Worm (Caenorhabditis elegans) whole organism, midembryonic: ENCODE measurements around the gene aqp-2.
A peak's percentile ranks its signal among the peaks of the same experiment; 100 is the strongest.

ENCODE experiments used
- T22C8.4 ChIP-seq: fragments of 200-800 bp; sonication (Bioruptor generic); IDR thresholded peaks from 2 replicates; pipeline ENCODE4 v1.3.6; 2022; ENCODE audit warnings: missing genetic modification characterization, missing compliant biosample characterization
- cog-1 ChIP-seq: sonication (generic microtip); optimal IDR thresholded peaks from 2 replicates; lab custom pipeline; 2016; ENCODE audit warnings: missing genetic modification characterization, missing compliant biosample characterization
- flt-1 ChIP-seq: fragments of 200-800 bp; sonication (Bioruptor generic); IDR thresholded peaks from 2 replicates; pipeline ENCODE4 v1.3.6; 2022; ENCODE audit warnings: missing genetic modification characterization, missing compliant biosample characterization
- klf-2 ChIP-seq: fragments of 200-800 bp; sonication (Bioruptor generic); conservative IDR thresholded peaks from 2 replicates; pipeline ENCODE4 v1.3.6; 2022; ENCODE audit warnings: missing genetic modification reagents, missing genetic modification characterization, missing compliant biosample characterization
- med-1 ChIP-seq: sonication (generic microtip); optimal IDR thresholded peaks from 2 replicates; lab custom pipeline; 2017; ENCODE audit warnings: missing genetic modification characterization, mild to moderate bottlenecking, missing compliant biosample characterization, antibody characterized with exemption, missing genetic modification reagents; ENCODE audit not compliant: insufficient read depth
- ref-1 ChIP-seq: fragments of 200-800 bp; sonication (Bioruptor generic); conservative IDR thresholded peaks from 2 replicates; pipeline ENCODE4 v1.3.6; 2022; ENCODE audit warnings: missing genetic modification reagents, missing genetic modification characterization, missing compliant biosample characterization
- tab-1 ChIP-seq: fragments of 200-800 bp; sonication (Bioruptor generic); IDR thresholded peaks from 2 replicates; pipeline ENCODE4 v1.3.6; 2022; ENCODE audit warnings: missing genetic modification characterization, missing compliant biosample characterization
- ztf-23 ChIP-seq: fragments of 200-800 bp; sonication (Bioruptor generic); IDR thresholded peaks from 2 replicates; pipeline ENCODE4 v1.3.6; 2022; ENCODE audit warnings: missing genetic modification reagents, missing genetic modification characterization, missing compliant biosample characterization
- ztf-29 ChIP-seq: fragments of 200-800 bp; sonication (Bioruptor generic); IDR thresholded peaks from 2 replicates; pipeline ENCODE4 v1.3.6; 2022; ENCODE audit warnings: missing genetic modification reagents, missing genetic modification characterization, missing compliant biosample characterization

Gene aqp-2

ce11 chrII:9295678-9296077, 33.9 kb upstream of the aqp-2 start, which contains the start of gene C01G6.9:
Gene C01G6.9 (minus strand): TSS chrII:9295818.
- TF ChIP-seq med-1 (GFP tag; lab: Kevin White, UChicago) (no peak), T22C8.4 (GFP tag; lab: Robert Waterston, UW) (no peak)

ce11 chrII:9291632-9292031, 29.9 kb upstream of the aqp-2 start, which contains the start of gene acs-7:
Gene acs-7 (plus strand): TSS chrII:9292017.
- TF ChIP-seq ztf-29 (GFP tag; lab: Robert Waterston, UW): no peak
- no peak for TF ChIP-seq flt-1
- no peak for TF ChIP-seq tab-1 (GFP tag; lab: Robert Waterston, UW)
- TF ChIP-seq T22C8.4 (GFP tag; lab: Robert Waterston, UW): no peak
- TF ChIP-seq ref-1 (GFP tag; lab: Robert Waterston, UW): no peak
- TF ChIP-seq ztf-23 (GFP tag; lab: Robert Waterston, UW): no peak
- TF ChIP-seq klf-2: no peak
- TF ChIP-seq med-1 (GFP tag; lab: Kevin White, UChicago): no peak
- TF ChIP-seq cog-1: no peak

ce11 chrII:9289127-9289526, 27.3 kb upstream of the aqp-2 start:
- no peak for TF ChIP-seq med-1 (GFP tag; lab: Kevin White, UChicago)
- TF ChIP-seq ztf-23 (GFP tag; lab: Robert Waterston, UW): no peak
- no peak for TF ChIP-seq tab-1 (GFP tag; lab: Robert Waterston, UW)
- TF ChIP-seq cog-1: no peak
- TF ChIP-seq T22C8.4 (GFP tag; lab: Robert Waterston, UW): no peak
- TF ChIP-seq ref-1 (GFP tag; lab: Robert Waterston, UW): no peak
- TF ChIP-seq ztf-29 (GFP tag; lab: Robert Waterston, UW): no peak
- TF ChIP-seq klf-2: no peak
- no peak for TF ChIP-seq flt-1

- TF ChIP-seq ztf-23 (GFP tag; lab: Robert Waterston, UW): no peak
- TF ChIP-seq flt-1: peak; percentile 29; the same call in 1 of the 2 replicates
These were observed 23.6 kb upstream of the aqp-2 start, which contains the start of gene mtrr-1 for ce11 chrII:9285171-9286025. Gene mtrr-1 (plus strand): TSS chrII:9285975.

ce11 chrII:9284358-9285170, 22.8 kb upstream of the aqp-2 start:
- TF ChIP-seq ztf-23 (GFP tag; lab: Robert Waterston, UW): no peak
- no peak for TF ChIP-seq ref-1 (GFP tag; lab: Robert Waterston, UW)
- no peak for TF ChIP-seq ztf-29 (GFP tag; lab: Robert Waterston, UW)
- TF ChIP-seq tab-1 (GFP tag; lab: Robert Waterston, UW): no peak
- TF ChIP-seq cog-1: no peak
- no peak for TF ChIP-seq T22C8.4 (GFP tag; lab: Robert Waterston, UW)
- no peak for TF ChIP-seq med-1 (GFP tag; lab: Kevin White, UChicago)
- TF ChIP-seq flt-1: no peak
- no peak for TF ChIP-seq klf-2

ce11 chrII:9283668-9284357, 22.0 kb upstream of the aqp-2 start:
- TF ChIP-seq flt-1 (no peak), tab-1 (GFP tag; lab: Robert Waterston, UW) (no peak), ref-1 (GFP tag; lab: Robert Waterston, UW) (no peak), klf-2 (no peak), ztf-29 (GFP tag; lab: Robert Waterston, UW) (no peak), T22C8.4 (GFP tag; lab: Robert Waterston, UW) (no peak), ztf-23 (GFP tag; lab: Robert Waterston, UW) (no peak)

ce11 chrII:9282787-9283186, 21.0 kb upstream of the aqp-2 start:
- TF ChIP-seq ref-1 (GFP tag; lab: Robert Waterston, UW) (no peak), tab-1 (GFP tag; lab: Robert Waterston, UW) (no peak), med-1 (GFP tag; lab: Kevin White, UChicago) (no peak), T22C8.4 (GFP tag; lab: Robert Waterston, UW) (peak; percentile 90), klf-2 (no peak), ztf-23 (GFP tag; lab: Robert Waterston, UW) (peak; percentile 58; the same call in 1 of the 2 replicates), ztf-29 (GFP tag; lab: Robert Waterston, UW) (no peak), flt-1 (peak; percentile 66; the same call in 1 of the 2 replicates), cog-1 (peak; percentile 79)

ce11 chrII:9282065-9282464, 20.3 kb upstream of the aqp-2 start:
- TF ChIP-seq tab-1 (GFP tag; lab: Robert Waterston, UW) (no peak), ref-1 (GFP tag; lab: Robert Waterston, UW) (no peak), T22C8.4 (GFP tag; lab: Robert Waterston, UW) (no peak), klf-2 (no peak), med-1 (GFP tag; lab: Kevin White, UChicago) (no peak), flt-1 (no peak), cog-1 (no peak), ztf-23 (GFP tag; lab: Robert Waterston, UW) (no peak), ztf-29 (GFP tag; lab: Robert Waterston, UW) (no peak)

- TF ChIP-seq tab-1 (GFP tag; lab: Robert Waterston, UW) (no peak), ref-1 (GFP tag; lab: Robert Waterston, UW) (no peak), ztf-29 (GFP tag; lab: Robert Waterston, UW) (no peak), cog-1 (no peak), klf-2 (no peak), med-1 (GFP tag; lab: Kevin White, UChicago) (no peak), flt-1 (no peak), T22C8.4 (GFP tag; lab: Robert Waterston, UW) (no peak), ztf-23 (GFP tag; lab: Robert Waterston, UW) (no peak)
These were observed 19.8 kb upstream of the aqp-2 start for ce11 chrII:9281595-9281994.
